Fruit fly (Drosophila melanogaster) whole organism: ENCODE measurements around the gene CG1271.
A peak's percentile ranks its signal among the peaks of the same experiment; 100 is the strongest.

Experiments used
- CG8478 ChIP-seq: fragments of >200 bp; optimal IDR thresholded peaks from 2 replicates; lab custom pipeline; 2018; ENCODE audit warnings: inconsistent platforms
- Dll ChIP-seq: fragments of >200 bp; optimal IDR thresholded peaks from 2 replicates; lab custom pipeline; 2017
- EcR ChIP-seq, 2 experiments: fragments of >200 bp; optimal IDR thresholded peaks; 2 replicates each; lab custom pipeline; 2017; ENCODE audit warnings: missing biosample characterization in 2 of 2, missing genetic modification characterization in 2 of 2, missing genetic modification reagents in 2 of 2
- pan ChIP-seq: fragments of >200 bp; optimal IDR thresholded peaks from 2 replicates; lab custom pipeline; 2017
- psq ChIP-seq: fragments of >200 bp; optimal IDR thresholded peaks from 2 replicates; lab custom pipeline; 2017
- usp ChIP-seq: fragments of >200 bp; optimal IDR thresholded peaks from 2 replicates; lab custom pipeline; 2017; ENCODE audit warnings: missing biosample characterization, missing genetic modification characterization, mixed read lengths

dm6 chr3L:3077568-3078107, 25.3 kb downstream of the CG1271 start:
- TF ChIP-seq Dll (lab: Kevin White, UChicago) (no peak), CG8478 (lab: Kevin White, UChicago) (no peak), EcR (GFP tag; optimal IDR thresholded peaks at IDR 0.05; lab: Kevin White, UChicago) (no peak), psq (lab: Kevin White, UChicago) (no peak), usp (GFP tag; lab: Kevin White, UChicago) (no peak), pan (lab: Kevin White, UChicago) (peak; percentile 49)
